Worm (Caenorhabditis elegans) whole organism, late embryonic: ENCODE data around the gene T20B12.7.

Experiments
- ceh-18 ChIP-seq: sonication (generic microtip); optimal IDR thresholded peaks from 2 replicates; lab custom pipeline; 2016; ENCODE audit warnings: missing genetic modification characterization, missing compliant biosample characterization
- ceh-2 ChIP-seq: sonication (generic microtip); optimal IDR thresholded peaks from 2 replicates; lab custom pipeline; 2016; ENCODE audit warnings: missing genotype, missing genetic modification characterization, missing compliant biosample characterization
- ceh-31 ChIP-seq: sonication (generic microtip); optimal IDR thresholded peaks from 2 replicates; lab custom pipeline; 2016; ENCODE audit warnings: missing genetic modification characterization, missing compliant biosample characterization
- ceh-48 ChIP-seq: sonication (generic microtip); optimal IDR thresholded peaks from 2 replicates; lab custom pipeline; 2016; ENCODE audit warnings: missing genetic modification characterization, inconsistent platforms, missing compliant biosample characterization
- ceh-9 ChIP-seq: sonication (generic microtip); optimal IDR thresholded peaks from 2 replicates; lab custom pipeline; 2016; ENCODE audit warnings: mild to moderate bottlenecking, missing genetic modification characterization, inconsistent platforms, missing compliant biosample characterization
- elt-4 ChIP-seq: sonication (generic microtip); optimal IDR thresholded peaks from 2 replicates; lab custom pipeline; 2016; ENCODE audit warnings: missing genetic modification characterization, missing compliant biosample characterization
- hlh-13 ChIP-seq: fragments of 200-800 bp; sonication (Bioruptor generic); optimal IDR thresholded peaks from 2 replicates; lab custom pipeline; 2018; ENCODE audit warnings: mild to moderate bottlenecking, missing genetic modification characterization, missing compliant biosample characterization
- hlh-15 ChIP-seq: sonication (generic microtip); optimal IDR thresholded peaks from 2 replicates; lab custom pipeline; 2016; ENCODE audit warnings: missing genetic modification characterization, missing compliant biosample characterization
- hlh-30 ChIP-seq: sonication (generic microtip); optimal IDR thresholded peaks from 2 replicates; lab custom pipeline; 2017; ENCODE audit warnings: antibody characterized with exemption, missing genetic modification characterization, missing compliant biosample characterization; ENCODE audit not compliant: insufficient read depth
- hlh-8 ChIP-seq: sonication (generic microtip); optimal IDR thresholded peaks from 2 replicates; lab custom pipeline; 2016; ENCODE audit warnings: missing genotype, missing genetic modification characterization, missing compliant biosample characterization
- nfya-1 ChIP-seq: sonication (generic microtip); optimal IDR thresholded peaks from 2 replicates; lab custom pipeline; 2017; ENCODE audit warnings: missing genetic modification characterization, mild to moderate bottlenecking, missing compliant biosample characterization, antibody characterized with exemption, moderate library complexity
- nhr-232 ChIP-seq: sonication (generic microtip); optimal IDR thresholded peaks from 2 replicates; lab custom pipeline; 2016; ENCODE audit warnings: missing genetic modification characterization, missing compliant biosample characterization
- npax-4 ChIP-seq: sonication (generic microtip); optimal IDR thresholded peaks from 2 replicates; lab custom pipeline; 2016; ENCODE audit warnings: missing genetic modification characterization, missing compliant biosample characterization
- pax-1 ChIP-seq: fragments of 150-350 bp; optimal IDR thresholded peaks from 2 replicates; lab custom pipeline; 2014; ENCODE audit warnings: missing biosample characterization, missing genetic modification characterization
- pros-1 ChIP-seq: fragments of 150-350 bp; optimal IDR thresholded peaks from 2 replicates; lab custom pipeline; 2014; ENCODE audit warnings: missing biosample characterization, missing genetic modification reagents, missing genetic modification characterization
- ref-2 ChIP-seq: sonication (generic microtip); optimal IDR thresholded peaks from 2 replicates; lab custom pipeline; 2016; ENCODE audit warnings: missing genetic modification characterization, missing compliant biosample characterization
- rnt-1 ChIP-seq: sonication (generic microtip); optimal IDR thresholded peaks from 2 replicates; lab custom pipeline; 2016; ENCODE audit warnings: missing genetic modification characterization, missing compliant biosample characterization
- sdc-2 ChIP-seq: sonication (generic microtip); optimal IDR thresholded peaks from 2 replicates; lab custom pipeline; 2016; ENCODE audit warnings: missing genotype, missing genetic modification characterization, missing compliant biosample characterization
- tbx-2 ChIP-seq: sonication (generic microtip); optimal IDR thresholded peaks from 2 replicates; lab custom pipeline; 2016; ENCODE audit warnings: missing genetic modification characterization, missing compliant biosample characterization
- tbx-7 ChIP-seq: sonication (generic microtip); optimal IDR thresholded peaks from 2 replicates; lab custom pipeline; 2016; ENCODE audit warnings: missing genotype, missing genetic modification characterization, missing compliant biosample characterization
- unc-55 ChIP-seq: sonication (generic microtip); optimal IDR thresholded peaks from 2 replicates; lab custom pipeline; 2017; ENCODE audit warnings: missing biosample characterization, missing genetic modification reagents, missing genetic modification characterization
- zip-5 ChIP-seq: sonication (generic microtip); optimal IDR thresholded peaks from 2 replicates; lab custom pipeline; 2016; ENCODE audit warnings: missing genetic modification characterization, missing compliant biosample characterization

Gene T20B12.7

ce11 chrIII:7335220-7335619 is 43.6 kb downstream of the T20B12.7 start, which contains the start of gene F56C9.10:
TSS of gene F56C9.10 (minus strand) at chrIII:7335316.
- TF ChIP-seq unc-55 (GFP tag; lab: Kevin White, UChicago) (peak; percentile 89), ceh-2 (tag; lab: Kevin White, UChicago) (no peak), nfya-1 (tag; lab: Kevin White, UChicago) (peak; percentile 76), tbx-2 (tag; lab: Kevin White, UChicago) (peak; percentile 57), sdc-2 (tag; lab: Kevin White, UChicago) (peak; percentile 2), rnt-1 (tag; lab: Kevin White, UChicago) (peak; percentile 32), ceh-31 (peak; percentile 56), ref-2 (peak; percentile 37), hlh-15 (tag; lab: Kevin White, UChicago) (no peak), hlh-30 (tag; lab: Kevin White, UChicago) (peak; percentile 99), hlh-13 (GFP tag; lab: Kevin White, UChicago) (no peak), pax-1 (tag; lab: Kevin White, UChicago) (no peak), nhr-232 (tag; lab: Kevin White, UChicago) (no peak), ceh-48 (tag; lab: Kevin White, UChicago) (peak; percentile 9), hlh-8 (tag; lab: Kevin White, UChicago) (peak; percentile 51), ceh-9 (tag; lab: Kevin White, UChicago) (no peak), pros-1 (peak; percentile 54), ceh-18 (tag; lab: Kevin White, UChicago) (peak; percentile 93)

- TF ChIP-seq elt-4 (tag; lab: Kevin White, UChicago): no peak
- no peak for TF ChIP-seq tbx-7 (tag; lab: Kevin White, UChicago)
- no peak for TF ChIP-seq zip-5 (tag; lab: Kevin White, UChicago)
Measured at ce11 chrIII:7331671-7332070, 47.2 kb downstream of the T20B12.7 start.

ce11 chrIII:7329155-7329732 is 49.6 kb downstream of the T20B12.7 start, which contains the start of gene lab-2:
TSS of gene lab-2 (minus strand) at chrIII:7329607.
- TF ChIP-seq npax-4 (tag; lab: Kevin White, UChicago): no peak
